Worm (Caenorhabditis elegans) whole organism, young adult: ENCODE data around the gene srw-68.

Experiments used
- B0035.1 ChIP-seq: sonication (generic microtip); optimal IDR thresholded peaks from 2 replicates; lab custom pipeline; 2016; ENCODE audit warnings: missing genetic modification characterization, mild to moderate bottlenecking, missing compliant biosample characterization, missing genotype, missing genetic modification reagents
- F22D6.2 ChIP-seq: sonication (generic microtip); optimal IDR thresholded peaks from 2 replicates; lab custom pipeline; 2016; ENCODE audit warnings: mild to moderate bottlenecking, missing genetic modification characterization, missing compliant biosample characterization
- F52B5.7 ChIP-seq: sonication (generic microtip); optimal IDR thresholded peaks from 2 replicates; lab custom pipeline; 2016; ENCODE audit warnings: mild to moderate bottlenecking, missing genetic modification characterization, missing compliant biosample characterization
- F57C9.4 ChIP-seq: sonication (generic microtip); optimal IDR thresholded peaks from 2 replicates; lab custom pipeline; 2017; ENCODE audit warnings: mild to moderate bottlenecking, missing genetic modification characterization, missing compliant biosample characterization
- K12H6.12 ChIP-seq: fragments of 200-800 bp; sonication (Bioruptor generic); optimal IDR thresholded peaks from 2 replicates; lab custom pipeline; 2018; ENCODE audit warnings: mild to moderate bottlenecking, missing genetic modification characterization, missing compliant biosample characterization
- Y53G8AR.9 ChIP-seq: fragments of 200-800 bp; sonication (Bioruptor generic); conservative IDR thresholded peaks from 2 replicates; pipeline ENCODE4 v1.3.6; 2022; ENCODE audit warnings: missing genetic modification reagents, missing genetic modification characterization, missing compliant biosample characterization
- Y56A3A.18 ChIP-seq: fragments of 200-800 bp; sonication (Bioruptor generic); IDR thresholded peaks from 2 replicates; pipeline ENCODE4 v1.3.6; 2022; ENCODE audit warnings: missing genetic modification reagents, missing genetic modification characterization, missing compliant biosample characterization
- Y79H2A.3 ChIP-seq: fragments of 200-800 bp; sonication (Bioruptor generic); conservative IDR thresholded peaks from 2 replicates; pipeline ENCODE4 v1.3.6; 2022; ENCODE audit warnings: missing genetic modification reagents, missing genetic modification characterization, missing compliant biosample characterization
- Y95B8A.8 ChIP-seq: fragments of 200-800 bp; sonication (Bioruptor generic); IDR thresholded peaks from 2 replicates; pipeline ENCODE4 v1.3.6; 2022; ENCODE audit warnings: missing genetic modification reagents, missing genetic modification characterization, missing compliant biosample characterization
- atf-7 ChIP-seq: sonication (generic microtip); optimal IDR thresholded peaks from 2 replicates; lab custom pipeline; 2017; ENCODE audit warnings: mild to moderate bottlenecking, missing genetic modification characterization, missing compliant biosample characterization
- attf-3 ChIP-seq: fragments of 200-800 bp; sonication (Bioruptor generic); conservative IDR thresholded peaks from 2 replicates; pipeline ENCODE4 v1.3.6; 2022; ENCODE audit warnings: missing genetic modification reagents, missing genetic modification characterization, missing compliant biosample characterization
- attf-5 ChIP-seq: fragments of 200-800 bp; sonication (Bioruptor generic); optimal IDR thresholded peaks from 2 replicates; lab custom pipeline; 2018; ENCODE audit warnings: mild to moderate bottlenecking, missing genetic modification characterization, missing compliant biosample characterization
- bed-2 ChIP-seq: fragments of 200-800 bp; sonication (Bioruptor generic); IDR thresholded peaks from 2 replicates; pipeline ENCODE4 v1.3.6; 2022; ENCODE audit warnings: missing genetic modification reagents, missing genetic modification characterization, missing compliant biosample characterization
- cebp-1 ChIP-seq, 2 experiments: fragments of 200-800 bp in 1 of 2; sonication (Bioruptor generic) in 1 of 2; sonication (generic microtip) in 1 of 2; IDR thresholded peaks in 1 of 2; optimal IDR thresholded peaks in 1 of 2; 2 replicates each; pipeline versions ENCODE4 v1.3.6 to Lab custom; 2017 to 2022; ENCODE audit warnings: missing compliant biosample characterization in 2 of 2, missing genetic modification characterization in 2 of 2, mild to moderate bottlenecking in 1 of 2, missing genetic modification reagents in 1 of 2, moderate library complexity in 1 of 2
- ceh-79 ChIP-seq: sonication (generic microtip); optimal IDR thresholded peaks from 2 replicates; lab custom pipeline; 2017; ENCODE audit warnings: mild to moderate bottlenecking, missing genetic modification characterization, missing compliant biosample characterization
- ceh-91 ChIP-seq: fragments of 200-800 bp; sonication (Bioruptor generic); IDR thresholded peaks from 2 replicates; pipeline ENCODE4 v1.3.6; 2022; ENCODE audit warnings: missing genetic modification reagents, missing genetic modification characterization, missing compliant biosample characterization
- egl-44 ChIP-seq: fragments of 200-800 bp; sonication (Bioruptor generic); IDR thresholded peaks from 2 replicates; pipeline ENCODE4 v1.3.6; 2022; ENCODE audit warnings: missing genetic modification reagents, missing genetic modification characterization, missing compliant biosample characterization
- ekl-4 ChIP-seq: fragments of 200-800 bp; sonication (Bioruptor generic); IDR thresholded peaks from 2 replicates; pipeline ENCODE4 v1.3.6; 2022; ENCODE audit warnings: missing genetic modification reagents, missing genetic modification characterization, missing compliant biosample characterization
- ets-4 ChIP-seq: fragments of 200-800 bp; sonication (Bioruptor generic); optimal IDR thresholded peaks from 2 replicates; lab custom pipeline; 2018; ENCODE audit warnings: mild to moderate bottlenecking, missing genetic modification characterization, missing compliant biosample characterization
- fkh-3 ChIP-seq: sonication (generic microtip); optimal IDR thresholded peaks from 2 replicates; lab custom pipeline; 2016; ENCODE audit warnings: mild to moderate bottlenecking, missing genetic modification characterization, missing compliant biosample characterization
- gei-17 ChIP-seq: fragments of 200-800 bp; sonication (Bioruptor generic); optimal IDR thresholded peaks from 2 replicates; lab custom pipeline; 2018; ENCODE audit warnings: mild to moderate bottlenecking, missing genetic modification characterization, missing compliant biosample characterization
- hmg-1.2 ChIP-seq: fragments of 200-800 bp; sonication (Bioruptor generic); IDR thresholded peaks from 2 replicates; pipeline ENCODE4 v1.3.6; 2022; ENCODE audit warnings: missing genetic modification reagents, missing genetic modification characterization, missing compliant biosample characterization
- lin-35 ChIP-seq, 3 experiments: fragments of 150-350 bp in 2 of 3; sonication (generic microtip) in 1 of 3; optimal IDR thresholded peaks; 2 replicates each; lab custom pipeline; 2014 to 2018; ENCODE audit warnings: missing biosample characterization in 3 of 3, missing genetic modification characterization in 3 of 3, missing genetic modification reagents in 3 of 3
- lin-54 ChIP-seq: fragments of 200-800 bp; sonication (Bioruptor generic); optimal IDR thresholded peaks from 2 replicates; lab custom pipeline; 2018; ENCODE audit warnings: mild to moderate bottlenecking, missing genetic modification characterization, missing compliant biosample characterization
- lir-1 ChIP-seq: fragments of 200-800 bp; sonication (Bioruptor generic); conservative IDR thresholded peaks from 2 replicates; pipeline ENCODE4 v1.3.6; 2022; ENCODE audit warnings: missing genetic modification reagents, missing genetic modification characterization, missing compliant biosample characterization
- madf-10 ChIP-seq: sonication (generic microtip); optimal IDR thresholded peaks from 2 replicates; lab custom pipeline; 2016; ENCODE audit warnings: mild to moderate bottlenecking, missing genetic modification characterization, missing compliant biosample characterization
- madf-3 ChIP-seq: fragments of 200-800 bp; sonication (Bioruptor generic); IDR thresholded peaks from 2 replicates; pipeline ENCODE4 v1.3.6; 2022; ENCODE audit warnings: missing genetic modification reagents, missing genetic modification characterization, missing compliant biosample characterization
- madf-6 ChIP-seq: fragments of 200-800 bp; sonication (Bioruptor generic); IDR thresholded peaks from 2 replicates; pipeline ENCODE4 v1.3.6; 2022; ENCODE audit warnings: missing genetic modification reagents, missing genetic modification characterization, missing compliant biosample characterization
- nfya-2 ChIP-seq: fragments of 200-800 bp; sonication (Bioruptor generic); IDR thresholded peaks from 2 replicates; pipeline ENCODE4 v1.3.6; 2022; ENCODE audit warnings: missing genetic modification reagents, missing genetic modification characterization, missing compliant biosample characterization
- nfyb-1 ChIP-seq: fragments of 200-800 bp; sonication (Bioruptor generic); IDR thresholded peaks from 2 replicates; pipeline ENCODE4 v1.3.6; 2022; ENCODE audit warnings: missing genetic modification reagents, missing genetic modification characterization, missing compliant biosample characterization
- nhr-120 ChIP-seq: fragments of 200-800 bp; sonication (Bioruptor generic); IDR thresholded peaks from 2 replicates; pipeline ENCODE4 v1.3.6; 2022; ENCODE audit warnings: missing genetic modification characterization, missing compliant biosample characterization
- nhr-27 ChIP-seq: fragments of 200-800 bp; sonication (Bioruptor generic); optimal IDR thresholded peaks from 2 replicates; lab custom pipeline; 2018; ENCODE audit warnings: mild to moderate bottlenecking, missing genetic modification characterization, moderate library complexity, missing compliant biosample characterization
- nhr-80 ChIP-seq: sonication (generic microtip); optimal IDR thresholded peaks from 2 replicates; lab custom pipeline; 2016; ENCODE audit warnings: missing genetic modification characterization, missing compliant biosample characterization
- nhr-90 ChIP-seq: sonication (generic microtip); optimal IDR thresholded peaks from 2 replicates; lab custom pipeline; 2016; ENCODE audit warnings: missing genotype, mild to moderate bottlenecking, missing genetic modification characterization, missing compliant biosample characterization
- pbrm-1 ChIP-seq: fragments of 200-800 bp; sonication (Bioruptor generic); IDR thresholded peaks from 2 replicates; pipeline ENCODE4 v1.3.6; 2022; ENCODE audit warnings: missing genetic modification reagents, missing genetic modification characterization, missing compliant biosample characterization
- pha-4 ChIP-seq: fragments of 150-350 bp; sonication (generic microtip); optimal IDR thresholded peaks from 2 replicates; lab custom pipeline; 2014; ENCODE audit warnings: missing biosample characterization, missing genetic modification reagents, missing genetic modification characterization
- repo-1 ChIP-seq: sonication (generic microtip); optimal IDR thresholded peaks from 2 replicates; lab custom pipeline; 2017; ENCODE audit warnings: mild to moderate bottlenecking, missing genetic modification characterization, missing compliant biosample characterization
- tbx-9 ChIP-seq: sonication (generic microtip); optimal IDR thresholded peaks from 2 replicates; lab custom pipeline; 2016; ENCODE audit warnings: borderline replicate concordance, missing genetic modification characterization, inconsistent platforms, missing compliant biosample characterization
- tlf-1 ChIP-seq: fragments of 200-800 bp; sonication (Bioruptor generic); optimal IDR thresholded peaks from 2 replicates; lab custom pipeline; 2018; ENCODE audit warnings: mild to moderate bottlenecking, missing genetic modification characterization, missing compliant biosample characterization
- ztf-18 ChIP-seq: sonication (generic microtip); optimal IDR thresholded peaks from 2 replicates; lab custom pipeline; 2016; ENCODE audit warnings: missing genotype, mild to moderate bottlenecking, missing genetic modification characterization, missing compliant biosample characterization
- ztf-22 ChIP-seq: fragments of 200-800 bp; sonication (Bioruptor generic); optimal IDR thresholded peaks from 2 replicates; lab custom pipeline; 2018; ENCODE audit warnings: mild to moderate bottlenecking, missing genetic modification characterization, moderate library complexity, missing compliant biosample characterization
- ztf-26 ChIP-seq: sonication (generic microtip); optimal IDR thresholded peaks from 2 replicates; lab custom pipeline; 2017; ENCODE audit warnings: missing genetic modification characterization, missing compliant biosample characterization

Gene srw-68

DNA sequence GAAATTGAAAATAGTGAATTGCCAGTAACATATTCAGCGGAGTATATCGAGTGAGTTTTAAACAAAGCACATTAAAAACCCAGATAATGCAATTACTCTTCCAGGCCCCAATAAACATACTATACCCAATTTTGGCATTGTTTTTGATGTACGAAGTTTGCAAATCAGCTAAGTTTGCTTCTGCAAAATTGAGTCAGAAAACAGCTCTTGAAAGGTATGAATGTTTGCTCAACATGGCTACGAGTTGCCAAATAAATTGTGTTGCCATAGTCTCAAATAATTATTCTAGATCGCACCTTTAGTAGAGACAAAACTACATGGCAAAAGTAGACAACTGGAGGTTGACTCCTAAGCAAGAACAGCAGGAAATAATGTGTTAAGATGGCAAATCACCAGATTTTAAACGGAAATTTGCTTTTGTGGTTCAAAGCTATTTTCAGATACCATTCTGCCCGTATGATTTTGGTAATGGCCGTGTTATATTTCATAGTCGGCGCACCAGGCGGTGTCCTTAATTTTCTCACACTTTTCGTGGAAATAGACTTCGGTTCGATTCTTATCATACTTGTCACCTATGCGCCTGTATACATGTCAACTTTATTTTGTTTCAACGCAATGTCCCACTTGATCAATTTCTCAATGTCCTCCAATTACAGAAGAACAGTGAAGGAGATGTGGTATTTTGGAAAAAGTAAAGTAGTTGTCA is 6.1 kb upstream of the srw-68 start (continued):
- TF ChIP-seq nhr-27 (tag; lab: Kevin White, UChicago) (peak; percentile 33), madf-10 (peak; percentile 82), K12H6.12 (tag; lab: Kevin White, UChicago) (peak; percentile 2), repo-1 (peak; percentile 78), nhr-80 (tag; lab: Kevin White, UChicago) (peak; percentile 58), Y79H2A.3 (GFP tag; lab: Robert Waterston, UW) (no peak), pha-4 (tag; lab: Kevin White, UChicago) (peak; percentile 83), Y56A3A.18 (GFP tag; lab: Robert Waterston, UW) (peak; percentile 56), tbx-9 (tag; lab: Kevin White, UChicago) (peak; percentile 81), cebp-1 (GFP tag; IDR thresholded peaks at IDR 0.05; lab: Robert Waterston, UW) (no peak; the same call in 1 of the 2 replicates), cebp-1 (tag; optimal IDR thresholded peaks at IDR 0.05; lab: Kevin White, UChicago) (peak; percentile 70), F52B5.7 (tag; lab: Kevin White, UChicago) (peak; percentile 96), madf-3 (GFP tag; lab: Robert Waterston, UW) (0 out of 2 replicates have a peak, but pooled peaks have one; percentile 2), lin-54 (GFP tag; lab: Kevin White, UChicago) (no peak), B0035.1 (peak; percentile 21), tlf-1 (GFP tag; lab: Kevin White, UChicago) (peak; percentile 53), ekl-4 (GFP tag; lab: Robert Waterston, UW) (0 out of 2 replicates have a peak, but pooled peaks have one; percentile 8), nhr-90 (peak; percentile 66), attf-5 (peak; percentile 50), hmg-1.2 (GFP tag; lab: Robert Waterston, UW) (peak; percentile 18; the same call in 1 of the 2 replicates), pbrm-1 (GFP tag; lab: Robert Waterston, UW) (peak; percentile 64; the same call in 1 of the 2 replicates), ztf-22 (peak; percentile 63), lir-1 (GFP tag; lab: Robert Waterston, UW) (no peak), bed-2 (GFP tag; lab: Robert Waterston, UW) (no peak), Y53G8AR.9 (peak; percentile 91; the same call in 1 of the 2 replicates), F22D6.2 (tag; lab: Kevin White, UChicago) (no peak), egl-44 (GFP tag; lab: Robert Waterston, UW) (peak; percentile 44; the same call in 1 of the 2 replicates), nhr-120 (no peak), nfyb-1 (GFP tag; lab: Robert Waterston, UW) (peak; percentile 79), Y95B8A.8 (peak; percentile 63; the same call in 1 of the 2 replicates), ztf-26 (tag; lab: Kevin White, UChicago) (peak; percentile 40), F57C9.4 (peak; percentile 50), ceh-91 (GFP tag; lab: Robert Waterston, UW) (no peak), gei-17 (GFP tag; lab: Kevin White, UChicago) (no peak), lin-35 (GFP tag; optimal IDR thresholded peaks at IDR 0.05; lab: Kevin White, UChicago) (peak in 1 of 3 experiments; percentile 29), ets-4 (GFP tag; lab: Kevin White, UChicago) (peak; percentile 63), fkh-3 (tag; lab: Kevin White, UChicago) (peak; percentile 1), atf-7 (tag; lab: Kevin White, UChicago) (peak; percentile 39), ztf-18 (no peak), madf-6 (peak; percentile 22; the same call in 1 of the 2 replicates), ceh-79 (tag; lab: Kevin White, UChicago) (peak; percentile 21), nfya-2 (GFP tag; lab: Robert Waterston, UW) (0 out of 2 replicates have a peak, but pooled peaks have one; percentile 38), attf-3 (GFP tag; lab: Robert Waterston, UW) (no peak)
- TF ChIP-seq, all 124 proteins: peak for 46
